Worm (Caenorhabditis elegans) whole organism, midembryonic: Measurements from ENCODE around the gene fubl-1.

Experiments used
- T22C8.4 ChIP-seq: fragments of 200-800 bp; sonication (Bioruptor generic); IDR thresholded peaks from 2 replicates; pipeline ENCODE4 v1.3.6; 2022; ENCODE audit warnings: missing genetic modification characterization, missing compliant biosample characterization
- cog-1 ChIP-seq: sonication (generic microtip); optimal IDR thresholded peaks from 2 replicates; lab custom pipeline; 2016; ENCODE audit warnings: missing genetic modification characterization, missing compliant biosample characterization
- flt-1 ChIP-seq: fragments of 200-800 bp; sonication (Bioruptor generic); IDR thresholded peaks from 2 replicates; pipeline ENCODE4 v1.3.6; 2022; ENCODE audit warnings: missing genetic modification characterization, missing compliant biosample characterization
- klf-2 ChIP-seq: fragments of 200-800 bp; sonication (Bioruptor generic); conservative IDR thresholded peaks from 2 replicates; pipeline ENCODE4 v1.3.6; 2022; ENCODE audit warnings: missing genetic modification reagents, missing genetic modification characterization, missing compliant biosample characterization
- med-1 ChIP-seq: sonication (generic microtip); optimal IDR thresholded peaks from 2 replicates; lab custom pipeline; 2017; ENCODE audit warnings: missing genetic modification characterization, mild to moderate bottlenecking, missing compliant biosample characterization, antibody characterized with exemption, missing genetic modification reagents; ENCODE audit not compliant: insufficient read depth
- ref-1 ChIP-seq: fragments of 200-800 bp; sonication (Bioruptor generic); conservative IDR thresholded peaks from 2 replicates; pipeline ENCODE4 v1.3.6; 2022; ENCODE audit warnings: missing genetic modification reagents, missing genetic modification characterization, missing compliant biosample characterization
- tab-1 ChIP-seq: fragments of 200-800 bp; sonication (Bioruptor generic); IDR thresholded peaks from 2 replicates; pipeline ENCODE4 v1.3.6; 2022; ENCODE audit warnings: missing genetic modification characterization, missing compliant biosample characterization
- ztf-23 ChIP-seq: fragments of 200-800 bp; sonication (Bioruptor generic); IDR thresholded peaks from 2 replicates; pipeline ENCODE4 v1.3.6; 2022; ENCODE audit warnings: missing genetic modification reagents, missing genetic modification characterization, missing compliant biosample characterization
- ztf-29 ChIP-seq: fragments of 200-800 bp; sonication (Bioruptor generic); IDR thresholded peaks from 2 replicates; pipeline ENCODE4 v1.3.6; 2022; ENCODE audit warnings: missing genetic modification reagents, missing genetic modification characterization, missing compliant biosample characterization

The fubl-1 gene

ce11 chrV:10270214-10270613 lies 31.5 kb upstream of the fubl-1 start, which contains the start of gene ric-4:
Gene ric-4 (minus strand): TSS chrV:10270314.
- no peak for TF ChIP-seq ztf-29 (GFP tag; lab: Robert Waterston, UW)
- TF ChIP-seq ref-1 (GFP tag; lab: Robert Waterston, UW), result no peak
- TF ChIP-seq tab-1 (GFP tag; lab: Robert Waterston, UW), result no peak
- TF ChIP-seq klf-2 (GFP tag; lab: Robert Waterston, UW), result no peak

ce11 chrV:10266050-10266449 lies 27.4 kb upstream of the fubl-1 start:
- TF ChIP-seq ztf-23 (GFP tag; lab: Robert Waterston, UW), result no peak
- TF ChIP-seq klf-2 (GFP tag; lab: Robert Waterston, UW), result no peak
- TF ChIP-seq T22C8.4 (GFP tag; lab: Robert Waterston, UW), result no peak
- TF ChIP-seq tab-1 (GFP tag; lab: Robert Waterston, UW), result no peak
- no peak for TF ChIP-seq cog-1 (tag; lab: Kevin White, UChicago)
- no peak for TF ChIP-seq ref-1 (GFP tag; lab: Robert Waterston, UW)
- TF ChIP-seq ztf-29 (GFP tag; lab: Robert Waterston, UW), result no peak
- no peak for TF ChIP-seq flt-1
- TF ChIP-seq med-1 (GFP tag; lab: Kevin White, UChicago), result no peak

ce11 chrV:10265019-10265418 lies 26.4 kb upstream of the fubl-1 start:
- TF ChIP-seq tab-1 (GFP tag; lab: Robert Waterston, UW) (no peak), cog-1 (tag; lab: Kevin White, UChicago) (no peak), ref-1 (GFP tag; lab: Robert Waterston, UW) (no peak), flt-1 (no peak), klf-2 (GFP tag; lab: Robert Waterston, UW) (no peak), T22C8.4 (GFP tag; lab: Robert Waterston, UW) (no peak), ztf-29 (GFP tag; lab: Robert Waterston, UW) (no peak), ztf-23 (GFP tag; lab: Robert Waterston, UW) (no peak)

- TF ChIP-seq ztf-23 (GFP tag; lab: Robert Waterston, UW), result no peak
- no peak for TF ChIP-seq T22C8.4 (GFP tag; lab: Robert Waterston, UW)
- TF ChIP-seq tab-1 (GFP tag; lab: Robert Waterston, UW), result no peak
- no peak for TF ChIP-seq ref-1 (GFP tag; lab: Robert Waterston, UW)
- TF ChIP-seq klf-2 (GFP tag; lab: Robert Waterston, UW), result no peak
- no peak for TF ChIP-seq cog-1 (tag; lab: Kevin White, UChicago)
- no peak for TF ChIP-seq flt-1
- TF ChIP-seq ztf-29 (GFP tag; lab: Robert Waterston, UW), result no peak
These were observed 21.8 kb upstream of the fubl-1 start, which contains the start of gene sri-18 for ce11 chrV:10260460-10260859. Gene sri-18 (minus strand): TSS chrV:10260560.

ce11 chrV:10256050-10256449 lies 17.4 kb upstream of the fubl-1 start, which contains the start of gene nhr-232:
Gene nhr-232 (plus strand): TSS chrV:10256170.
- no peak for TF ChIP-seq tab-1 (GFP tag; lab: Robert Waterston, UW)
- TF ChIP-seq ztf-23 (GFP tag; lab: Robert Waterston, UW), result no peak

ce11 chrV:10255005-10255472 lies 16.4 kb upstream of the fubl-1 start, which contains the start of gene rop-1:
Gene rop-1 (minus strand): TSS chrV:10255055.
- no peak for TF ChIP-seq tab-1 (GFP tag; lab: Robert Waterston, UW)
- TF ChIP-seq cog-1 (tag; lab: Kevin White, UChicago), result no peak
- no peak for TF ChIP-seq flt-1
- TF ChIP-seq klf-2 (GFP tag; lab: Robert Waterston, UW), result no peak
- no peak for TF ChIP-seq ref-1 (GFP tag; lab: Robert Waterston, UW)
- TF ChIP-seq T22C8.4 (GFP tag; lab: Robert Waterston, UW), result no peak
- TF ChIP-seq med-1 (GFP tag; lab: Kevin White, UChicago), result no peak

ce11 chrV:10252682-10253081 lies 14.0 kb upstream of the fubl-1 start:
- TF ChIP-seq ref-1 (GFP tag; lab: Robert Waterston, UW), result no peak
- TF ChIP-seq T22C8.4 (GFP tag; lab: Robert Waterston, UW), result no peak
- TF ChIP-seq ztf-29 (GFP tag; lab: Robert Waterston, UW), result no peak
- no peak for TF ChIP-seq cog-1 (tag; lab: Kevin White, UChicago)
- TF ChIP-seq flt-1, result no peak
- no peak for TF ChIP-seq tab-1 (GFP tag; lab: Robert Waterston, UW)
- no peak for TF ChIP-seq ztf-23 (GFP tag; lab: Robert Waterston, UW)
- no peak for TF ChIP-seq med-1 (GFP tag; lab: Kevin White, UChicago)
- no peak for TF ChIP-seq klf-2 (GFP tag; lab: Robert Waterston, UW)

- TF ChIP-seq ztf-29 (GFP tag; lab: Robert Waterston, UW) (no peak), flt-1 (no peak), tab-1 (GFP tag; lab: Robert Waterston, UW) (no peak), klf-2 (GFP tag; lab: Robert Waterston, UW) (no peak), ref-1 (GFP tag; lab: Robert Waterston, UW) (no peak), cog-1 (tag; lab: Kevin White, UChicago) (no peak), ztf-23 (GFP tag; lab: Robert Waterston, UW) (no peak), med-1 (GFP tag; lab: Kevin White, UChicago) (no peak), T22C8.4 (GFP tag; lab: Robert Waterston, UW) (no peak)
These were observed 10.8 kb upstream of the fubl-1 start for ce11 chrV:10249515-10249914.

ce11 chrV:10248255-10248979 lies 9.8 kb upstream of the fubl-1 start, which contains the start of gene akt-1:
Gene akt-1 (plus strand): TSS chrV:10248905.
- TF ChIP-seq klf-2 (GFP tag; lab: Robert Waterston, UW) (no peak), T22C8.4 (GFP tag; lab: Robert Waterston, UW) (no peak), tab-1 (GFP tag; lab: Robert Waterston, UW) (no peak), ztf-29 (GFP tag; lab: Robert Waterston, UW) (no peak), flt-1 (no peak), med-1 (GFP tag; lab: Kevin White, UChicago) (no peak), ztf-23 (GFP tag; lab: Robert Waterston, UW) (no peak), ref-1 (GFP tag; lab: Robert Waterston, UW) (no peak), cog-1 (tag; lab: Kevin White, UChicago) (no peak)
